Fruit fly (Drosophila melanogaster) whole organism, pupa: Measurements from ENCODE around the gene CG34012.

Experiments used
- CG13204 ChIP-seq: fragments of 200-800 bp; sonication (Bioruptor generic); optimal IDR thresholded peaks from 2 replicates; lab custom pipeline; 2018; ENCODE audit warnings: missing biosample characterization, mild to moderate bottlenecking, missing genetic modification characterization, moderate library complexity
- CG14655 ChIP-seq: fragments of 200-800 bp; sonication (Bioruptor generic); optimal IDR thresholded peaks from 3 replicates; lab custom pipeline; 2017; ENCODE audit warnings: mild to moderate bottlenecking, missing biosample characterization, missing genetic modification reagents, missing genetic modification characterization
- CG15710 ChIP-seq: fragments of 200-800 bp; sonication (Bioruptor generic); optimal IDR thresholded peaks from 2 replicates; lab custom pipeline; 2018; ENCODE audit warnings: missing biosample characterization, mild to moderate bottlenecking, missing genetic modification characterization, moderate library complexity
- Pif1A ChIP-seq: fragments of 200-800 bp; sonication (Bioruptor generic); optimal IDR thresholded peaks from 3 replicates; lab custom pipeline; 2016; ENCODE audit warnings: missing biosample characterization, missing genetic modification characterization

DNA sequence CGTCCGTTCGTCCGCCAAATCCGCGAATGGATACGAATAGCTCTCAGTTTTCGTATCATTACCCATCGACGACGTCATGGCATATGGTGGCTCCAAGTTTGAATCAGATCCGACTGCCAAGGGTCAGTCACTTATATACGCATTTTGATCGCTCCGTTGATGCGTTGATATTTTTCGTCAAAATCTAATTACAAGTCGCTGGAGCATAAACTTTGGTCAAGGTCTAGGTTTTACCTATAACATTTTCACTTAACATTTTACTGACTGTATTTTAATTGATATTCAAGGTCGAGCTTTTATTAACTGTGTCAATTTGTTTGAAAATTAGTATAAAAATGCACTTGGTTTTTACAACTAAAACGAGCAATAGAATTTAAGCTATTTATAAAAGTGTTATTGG is 7.7 kb downstream of the CG34012 start, which contains the start of gene Elo68beta:
- no peak for TF ChIP-seq Pif1A
- no peak for TF ChIP-seq CG13204 (GFP tag; lab: Kevin White, UChicago)
- no peak for TF ChIP-seq CG15710 (tag; lab: Kevin White, UChicago)
- no peak for TF ChIP-seq CG14655 (GFP tag; lab: Kevin White, UChicago)
